Fruit fly (Drosophila melanogaster) whole organism, embryonic: Measurements from ENCODE around the gene CG9886.

Experiments
- Abd-B ChIP-seq: fragments of 200-800 bp; sonication (Bioruptor generic); optimal IDR thresholded peaks from 2 replicates; lab custom pipeline; 2018; ENCODE audit warnings: missing biosample characterization, mild to moderate bottlenecking, missing genetic modification characterization, moderate library complexity
- Ada2b ChIP-seq: fragments of 200-800 bp; sonication (Bioruptor generic); IDR thresholded peaks from 2 replicates; pipeline ENCODE4 v1.3.6; 2022; ENCODE audit warnings: missing biosample characterization, missing genetic modification characterization
- Adf1 ChIP-seq: fragments of 200-800 bp; sonication (Bioruptor generic); IDR thresholded peaks from 2 replicates; pipeline ENCODE4 v1.3.6; 2022; ENCODE audit warnings: missing biosample characterization, missing genetic modification characterization
- Aef1 ChIP-seq: fragments of 200-800 bp; sonication (Bioruptor generic); IDR thresholded peaks from 3 replicates; pipeline ENCODE4 v1.3.6; 2022; ENCODE audit warnings: missing biosample characterization, missing genetic modification characterization
- B-H2 ChIP-seq: fragments of 200-800 bp; sonication (Bioruptor generic); optimal IDR thresholded peaks from 2 replicates; lab custom pipeline; 2018; ENCODE audit warnings: missing biosample characterization, mild to moderate bottlenecking, missing genetic modification characterization
- BtbVII ChIP-seq: fragments of 200-800 bp; sonication (Bioruptor generic); optimal IDR thresholded peaks from 3 replicates; lab custom pipeline; 2017; ENCODE audit warnings: missing biosample characterization, mild to moderate bottlenecking, missing genetic modification characterization
- CG10431 ChIP-seq: fragments of 200-800 bp; sonication (Bioruptor generic); optimal IDR thresholded peaks from 3 replicates; lab custom pipeline; 2018; ENCODE audit warnings: missing biosample characterization, mild to moderate bottlenecking, missing genetic modification characterization
- CG12769 ChIP-seq: fragments of 200-800 bp; sonication (Bioruptor generic); optimal IDR thresholded peaks from 2 replicates; lab custom pipeline; 2019; ENCODE audit warnings: missing biosample characterization, mild to moderate bottlenecking, missing genetic modification characterization, moderate library complexity
- CG13424 ChIP-seq: fragments of 200-800 bp; sonication (Bioruptor generic); optimal IDR thresholded peaks from 2 replicates; lab custom pipeline; 2019; ENCODE audit warnings: missing biosample characterization, mild to moderate bottlenecking, missing genetic modification characterization, moderate library complexity
- CG15601 ChIP-seq: fragments of 200-800 bp; sonication (Bioruptor generic); optimal IDR thresholded peaks from 3 replicates; lab custom pipeline; 2019; ENCODE audit warnings: missing biosample characterization, mild to moderate bottlenecking, missing genetic modification characterization, moderate library complexity
- CG15696 ChIP-seq: fragments of 200-800 bp; sonication (Bioruptor generic); optimal IDR thresholded peaks from 2 replicates; lab custom pipeline; 2019; ENCODE audit warnings: missing biosample characterization, mild to moderate bottlenecking, missing genetic modification characterization, moderate library complexity
- CG1602 ChIP-seq: fragments of 200-800 bp; sonication (Bioruptor generic); optimal IDR thresholded peaks from 3 replicates; lab custom pipeline; 2016; ENCODE audit warnings: missing biosample characterization, missing genetic modification characterization
- CG18476 ChIP-seq: fragments of 200-800 bp; sonication (Bioruptor generic); optimal IDR thresholded peaks from 2 replicates; lab custom pipeline; 2016; ENCODE audit warnings: missing biosample characterization, mild to moderate bottlenecking, missing genetic modification characterization
- CG33213 ChIP-seq: fragments of 200-800 bp; sonication (Bioruptor generic); optimal IDR thresholded peaks from 3 replicates; lab custom pipeline; 2016; ENCODE audit warnings: missing biosample characterization, missing genetic modification characterization
- CG3995 ChIP-seq: fragments of 200-800 bp; sonication (Bioruptor generic); optimal IDR thresholded peaks from 3 replicates; lab custom pipeline; 2016; ENCODE audit warnings: missing biosample characterization, missing genetic modification characterization
- CG4282 ChIP-seq: fragments of 200-800 bp; sonication (Bioruptor generic); optimal IDR thresholded peaks from 2 replicates; lab custom pipeline; 2016; ENCODE audit warnings: missing biosample characterization, missing genetic modification characterization
- CG6175 ChIP-seq: fragments of 200-800 bp; sonication (Bioruptor generic); IDR thresholded peaks from 3 replicates; pipeline ENCODE4 v1.3.6; 2022; ENCODE audit warnings: missing biosample characterization, missing genetic modification characterization
- CG6254 ChIP-seq: fragments of 200-800 bp; sonication (Bioruptor generic); optimal IDR thresholded peaks from 3 replicates; lab custom pipeline; 2017; ENCODE audit warnings: mild to moderate bottlenecking, missing biosample characterization, missing genetic modification reagents, missing genetic modification characterization
- CG7271 ChIP-seq: fragments of 200-800 bp; sonication (Bioruptor generic); optimal IDR thresholded peaks from 2 replicates; lab custom pipeline; 2018; ENCODE audit warnings: missing biosample characterization, mild to moderate bottlenecking, missing genetic modification characterization, moderate library complexity
- CG8359 ChIP-seq: fragments of 200-800 bp; sonication (Bioruptor generic); optimal IDR thresholded peaks from 2 replicates; lab custom pipeline; 2017; ENCODE audit warnings: missing biosample characterization, mild to moderate bottlenecking, missing genetic modification characterization, borderline replicate concordance
- CG8478 ChIP-seq: fragments of >200 bp; optimal IDR thresholded peaks from 2 replicates; lab custom pipeline; 2018
- CG9437 ChIP-seq: fragments of 200-800 bp; sonication (Bioruptor generic); optimal IDR thresholded peaks from 2 replicates; lab custom pipeline; 2018; ENCODE audit warnings: missing biosample characterization, mild to moderate bottlenecking, missing genetic modification characterization
- CG9932 ChIP-seq: fragments of 200-800 bp; sonication (Bioruptor generic); IDR thresholded peaks from 2 replicates; pipeline ENCODE4 v1.3.6; 2022; ENCODE audit warnings: missing biosample characterization, missing genetic modification characterization
- CHES-1-like ChIP-seq: fragments of 200-800 bp; sonication (Bioruptor generic); optimal IDR thresholded peaks from 2 replicates; lab custom pipeline; 2016; ENCODE audit warnings: missing biosample characterization, missing genetic modification characterization
- Dip2 ChIP-seq: fragments of 200-800 bp; sonication (Bioruptor generic); IDR thresholded peaks from 2 replicates; pipeline ENCODE4 v1.3.6; 2022; ENCODE audit warnings: missing biosample characterization, missing genetic modification characterization
- ERR ChIP-seq: fragments of 200-800 bp; sonication (Bioruptor generic); optimal IDR thresholded peaks from 2 replicates; lab custom pipeline; 2016; ENCODE audit warnings: missing biosample characterization, missing genetic modification characterization
- HHEX ChIP-seq: fragments of 200-800 bp; sonication (Bioruptor generic); optimal IDR thresholded peaks from 3 replicates; lab custom pipeline; 2017; ENCODE audit warnings: missing biosample characterization, mild to moderate bottlenecking, missing genetic modification characterization, missing genetic modification reagents
- Hr78 ChIP-seq, 2 experiments: fragments of 200-800 bp in 1 of 2; fragments of >200 bp in 1 of 2; sonication (Bioruptor generic) in 1 of 2; optimal IDR thresholded peaks; 2 replicates each; lab custom pipeline; 2017 to 2019; ENCODE audit warnings: missing biosample characterization in 2 of 2, missing genetic modification characterization in 2 of 2, mild to moderate bottlenecking in 1 of 2, moderate library complexity in 1 of 2
- Mrtf ChIP-seq: fragments of 200-800 bp; sonication (Bioruptor generic); IDR thresholded peaks from 3 replicates; pipeline ENCODE4 v1.3.6; 2022; ENCODE audit warnings: missing biosample characterization, missing genetic modification characterization
- NC2α ChIP-seq: fragments of 200-800 bp; sonication (Bioruptor generic); optimal IDR thresholded peaks from 2 replicates; lab custom pipeline; 2016; ENCODE audit warnings: missing biosample characterization, missing genetic modification characterization
- Nf-YC ChIP-seq: fragments of 200-800 bp; optimal IDR thresholded peaks from 3 replicates; lab custom pipeline; 2019; ENCODE audit warnings: missing biosample characterization, mild to moderate bottlenecking, missing genetic modification characterization, moderate library complexity
- Scr ChIP-seq: fragments of 200-800 bp; sonication (Bioruptor generic); IDR thresholded peaks from 2 replicates; pipeline ENCODE4 v1.3.6; 2022; ENCODE audit warnings: missing biosample characterization, missing genetic modification characterization; ENCODE audit not compliant: partially characterized antibody
- Xrp1 ChIP-seq: fragments of 200-800 bp; sonication (Bioruptor generic); IDR thresholded peaks from 2 replicates; pipeline ENCODE4 v1.3.6; 2022; ENCODE audit warnings: missing biosample characterization, missing genetic modification characterization
- az2 ChIP-seq: fragments of 200-800 bp; sonication (Bioruptor generic); optimal IDR thresholded peaks from 3 replicates; lab custom pipeline; 2016; ENCODE audit warnings: missing biosample characterization, missing genetic modification characterization
- cad ChIP-seq: fragments of >200 bp; optimal IDR thresholded peaks from 2 replicates; lab custom pipeline; 2017; ENCODE audit warnings: missing biosample characterization, missing genetic modification characterization
- chif ChIP-seq, 2 experiments: fragments of 200-800 bp; sonication (Bioruptor generic); optimal IDR thresholded peaks; 3 replicates each; lab custom pipeline; 2016; ENCODE audit warnings: missing biosample characterization in 2 of 2, missing genetic modification characterization in 2 of 2
- chm ChIP-seq: fragments of 200-800 bp; sonication (Bioruptor generic); IDR thresholded peaks from 2 replicates; pipeline ENCODE4 v1.3.6; 2022; ENCODE audit warnings: missing biosample characterization, missing genetic modification characterization
- chn ChIP-seq: fragments of 200-800 bp; sonication (Bioruptor generic); optimal IDR thresholded peaks from 2 replicates; lab custom pipeline; 2016; ENCODE audit warnings: missing biosample characterization, missing genetic modification characterization
- disco-r ChIP-seq: fragments of 200-800 bp; sonication (Bioruptor generic); optimal IDR thresholded peaks from 2 replicates; lab custom pipeline; 2016; ENCODE audit warnings: missing biosample characterization, missing genetic modification characterization
- dmrt11E ChIP-seq: fragments of 200-800 bp; sonication (Bioruptor generic); optimal IDR thresholded peaks from 3 replicates; lab custom pipeline; 2018; ENCODE audit warnings: missing biosample characterization, mild to moderate bottlenecking, missing genetic modification characterization, moderate library complexity
- grn ChIP-seq: fragments of 200-800 bp; sonication (Bioruptor generic); optimal IDR thresholded peaks from 3 replicates; lab custom pipeline; 2017; ENCODE audit warnings: missing biosample characterization, missing genetic modification characterization
- hbn ChIP-seq: fragments of 200-800 bp; sonication (Bioruptor generic); IDR thresholded peaks from 2 replicates; pipeline ENCODE4 v1.3.6; 2022; ENCODE audit warnings: missing biosample characterization, missing genetic modification characterization; ENCODE audit not compliant: partially characterized antibody
- hth ChIP-seq: fragments of >200 bp; optimal IDR thresholded peaks from 2 replicates; lab custom pipeline; 2017; ENCODE audit warnings: inconsistent platforms
- insv ChIP-seq, 2 experiments: fragments of 200-800 bp; sonication (Bioruptor generic); optimal IDR thresholded peaks; 3 replicates each; lab custom pipeline; 2016 to 2018; ENCODE audit warnings: missing biosample characterization in 2 of 2, missing genetic modification characterization in 2 of 2
- jing ChIP-seq: fragments of 200-800 bp; sonication (Bioruptor generic); optimal IDR thresholded peaks from 2 replicates; lab custom pipeline; 2018; ENCODE audit warnings: missing biosample characterization, mild to moderate bottlenecking, missing genetic modification characterization
- maf-S ChIP-seq: fragments of 200-800 bp; sonication (Bioruptor generic); optimal IDR thresholded peaks from 2 replicates; lab custom pipeline; 2016; ENCODE audit warnings: missing biosample characterization, missing genetic modification characterization
- run ChIP-seq: fragments of 200-800 bp; sonication (Bioruptor generic); optimal IDR thresholded peaks from 3 replicates; lab custom pipeline; 2018; ENCODE audit warnings: missing biosample characterization, mild to moderate bottlenecking, missing genetic modification characterization
- twi ChIP-seq: fragments of 200-800 bp; optimal IDR thresholded peaks from 2 replicates; lab custom pipeline; 2019; ENCODE audit warnings: missing biosample characterization, mild to moderate bottlenecking, missing genetic modification characterization, moderate library complexity
- vnd ChIP-seq: fragments of 200-800 bp; sonication (Bioruptor generic); IDR thresholded peaks from 3 replicates; pipeline ENCODE4 v1.3.6; 2022; ENCODE audit warnings: missing biosample characterization, missing genetic modification characterization; ENCODE audit not compliant: partially characterized antibody

Gene CG9886

dm6 chr2L:2375655-2376417, 44.8 kb upstream of the CG9886 start, which contains the start of gene Atxn7 (continued):
- TF ChIP-seq Nf-YC (tag; lab: Kevin White, UChicago): peak; percentile 42
- TF ChIP-seq CG8359 (GFP tag; lab: Kevin White, UChicago): peak; percentile 49
- peak; percentile 83 for TF ChIP-seq vnd
- TF ChIP-seq CG6254 (GFP tag; lab: Kevin White, UChicago): peak; percentile 50
- peak; percentile 33 for TF ChIP-seq BtbVII (GFP tag; lab: Kevin White, UChicago)
- TF ChIP-seq az2 (GFP tag; lab: Kevin White, UChicago): peak; percentile 24
- TF ChIP-seq CG33213: peak; percentile 83
- peak; percentile 28 for TF ChIP-seq CG12769 (tag; lab: Kevin White, UChicago)
- peak; percentile 100 for TF ChIP-seq CG9437
- no peak for TF ChIP-seq CG18476 (GFP tag; lab: Kevin White, UChicago)
- TF ChIP-seq chm (GFP tag; lab: Robert Waterston, UW): peak; percentile 90
- peak; percentile 34 for TF ChIP-seq twi (tag; lab: Kevin White, UChicago)
- TF ChIP-seq disco-r (GFP tag; lab: Kevin White, UChicago): peak; percentile 33
- TF ChIP-seq chif (GFP tag; optimal IDR thresholded peaks at IDR 0.05; lab: Kevin White, UChicago): peak; percentile 37 to 52
- TF ChIP-seq HHEX (GFP tag; lab: Kevin White, UChicago): peak; percentile 38
- TF ChIP-seq CG8478: peak; percentile 89
- peak; percentile 44 for TF ChIP-seq CG13424 (tag; lab: Kevin White, UChicago)
- TF ChIP-seq jing: no peak
- no peak for TF ChIP-seq Hr78 (GFP tag; optimal IDR thresholded peaks at IDR 0.05; lab: Kevin White, UChicago)
- peak; percentile 48 for TF ChIP-seq chn (GFP tag; lab: Kevin White, UChicago)
- TF ChIP-seq Dip2: no peak
- no peak for TF ChIP-seq CG15696 (tag; lab: Kevin White, UChicago)
- TF ChIP-seq Abd-B (GFP tag; lab: Kevin White, UChicago): peak; percentile 10
- peak; percentile 72 for TF ChIP-seq B-H2
- TF ChIP-seq cad: no peak
- peak; percentile 76 for TF ChIP-seq CG15601
- no peak for TF ChIP-seq hth
- TF ChIP-seq CG9932 (GFP tag; lab: Robert Waterston, UW): peak; percentile 52
- peak; percentile 8; the same call in 1 of the 3 replicates for TF ChIP-seq CG6175 (GFP tag; lab: Robert Waterston, UW)
- TF ChIP-seq run (tag; lab: Kevin White, UChicago): no peak
- peak; percentile 16 for TF ChIP-seq ERR (GFP tag; lab: Kevin White, UChicago)
- TF ChIP-seq CG3995 (GFP tag; lab: Kevin White, UChicago): peak; percentile 92
- peak; percentile 88 for TF ChIP-seq CG7271 (tag; lab: Kevin White, UChicago)
- peak; percentile 47 for TF ChIP-seq NC2α
- peak; percentile 42 for TF ChIP-seq CG4282 (GFP tag; lab: Kevin White, UChicago)
- peak in 1 of 2 experiments; percentile 41 for TF ChIP-seq insv (GFP tag; optimal IDR thresholded peaks at IDR 0.05; lab: Kevin White, UChicago)
- TF ChIP-seq maf-S: peak; percentile 26
- TF ChIP-seq dmrt11E (tag; lab: Kevin White, UChicago): peak; percentile 72
- TF ChIP-seq grn (GFP tag; lab: Kevin White, UChicago): peak; percentile 31
- TF ChIP-seq hbn (GFP tag; lab: Robert Waterston, UW): peak; percentile 96
- peak; percentile 52 for TF ChIP-seq CHES-1-like (GFP tag; lab: Kevin White, UChicago)
- no peak for TF ChIP-seq Mrtf (GFP tag; lab: Robert Waterston, UW)
- TF ChIP-seq Adf1: peak; percentile 58
- TF ChIP-seq Aef1 (GFP tag; lab: Robert Waterston, UW): peak; percentile 80
- peak; percentile 20 for TF ChIP-seq CG1602 (GFP tag; lab: Kevin White, UChicago)
- TF ChIP-seq Scr (GFP tag; lab: Robert Waterston, UW): peak; percentile 96
- TF ChIP-seq Ada2b: peak; percentile 42; the same call in 1 of the 2 replicates
- peak; percentile 30; the same call in 1 of the 2 replicates for TF ChIP-seq Xrp1 (GFP tag; lab: Robert Waterston, UW)
- peak; percentile 82 for TF ChIP-seq CG10431
